Fruit fly (Drosophila melanogaster): Measurements from ENCODE around the gene Cyp305a1.

Cyp305a1 gene

DNA sequence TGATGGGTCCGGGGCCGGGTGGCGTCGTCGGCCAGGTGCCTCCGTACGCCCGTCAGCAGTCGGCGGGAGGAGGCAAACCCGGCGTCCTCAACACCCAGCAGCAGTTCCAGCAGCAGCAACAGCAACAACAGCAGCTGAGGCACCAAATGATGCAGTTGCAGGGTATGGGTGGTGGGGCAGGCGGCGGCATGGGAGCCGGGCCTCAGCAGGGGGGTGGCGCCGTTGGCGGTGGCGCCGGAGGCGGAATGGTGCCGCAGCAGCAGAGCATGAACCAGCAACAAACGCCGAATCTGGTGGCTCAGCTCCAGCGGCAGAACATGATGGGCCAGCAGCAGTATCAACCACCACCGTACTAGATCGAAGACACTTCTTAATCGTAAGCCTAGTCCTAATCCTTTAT is 31.4 kb upstream of the Cyp305a1 start:
- TF ChIP-seq crol (GFP tag; IDR thresholded peaks at IDR 0.05): peak; percentile 50
- TF ChIP-seq GATAe (GFP tag; conservative IDR thresholded peaks at IDR 0.05): no peak
- TF ChIP-seq slou (GFP tag; optimal IDR thresholded peaks at IDR 0.05): no peak
- TF ChIP-seq Hr39 (optimal IDR thresholded peaks at IDR 0.05): no peak
- no peak for TF ChIP-seq CG14050 (GFP tag; IDR thresholded peaks at IDR 0.05)
- no peak for TF ChIP-seq CG12219 (GFP tag; optimal IDR thresholded peaks at IDR 0.05)
- no peak for TF ChIP-seq CG8359 (GFP tag; optimal IDR thresholded peaks at IDR 0.05; ENCODE audit: borderline replicate concordance)
- no peak for TF ChIP-seq CG12942 (GFP tag; optimal IDR thresholded peaks at IDR 0.05)
- TF ChIP-seq CG7963 (GFP tag; IDR thresholded peaks at IDR 0.05; ENCODE audit: partially characterized antibody): 0 out of 3 replicates have a peak, but pooled peaks have one; percentile 17
- 0 out of 3 replicates have a peak, but pooled peaks have one; percentile 32 for TF ChIP-seq ken (GFP tag; IDR thresholded peaks at IDR 0.05)

DNA sequence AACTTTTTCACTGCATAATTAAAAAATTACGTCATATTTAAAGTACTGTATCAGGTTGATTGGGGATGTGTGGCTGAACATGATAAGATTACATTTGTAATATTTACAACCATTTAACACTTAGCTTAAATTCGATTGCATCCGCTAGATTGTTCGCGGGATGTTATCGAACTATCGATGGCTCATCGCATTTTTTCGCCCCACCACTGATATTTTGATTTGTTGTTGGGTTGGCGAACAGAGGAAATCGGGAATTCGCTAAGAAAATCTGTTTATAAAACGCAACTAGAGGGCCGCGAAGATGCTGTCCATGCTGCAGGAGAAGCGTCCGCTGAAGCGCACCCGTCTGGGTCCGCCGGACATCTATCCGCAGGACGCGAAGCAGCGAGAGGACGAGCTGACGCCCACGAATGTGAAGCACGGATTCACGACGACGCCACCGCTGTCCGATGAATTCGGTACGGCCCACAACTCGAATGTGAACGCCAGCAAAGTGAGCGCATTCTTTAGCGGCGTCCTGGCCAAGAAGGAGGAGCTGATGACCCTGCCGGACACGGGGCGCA is 23.3 kb upstream of the Cyp305a1 start, which contains the start of gene kto:
Gene kto (plus strand): TSS at position 240 of the 563 bp plus-strand sequence.
- TF ChIP-seq Dll (GFP tag; IDR thresholded peaks at IDR 0.05; ENCODE audit: partially characterized antibody): peak; percentile 91
- TF ChIP-seq Atf3 (GFP tag; optimal IDR thresholded peaks at IDR 0.05): no peak
- no peak for TF ChIP-seq btn (GFP tag; optimal IDR thresholded peaks at IDR 0.05)
- no peak for TF ChIP-seq tup (GFP tag; optimal IDR thresholded peaks at IDR 0.05)
- peak in 1 of 2 experiments; percentile 1 for TF ChIP-seq crp (GFP tag; optimal IDR thresholded peaks at IDR 0.05)
- TF ChIP-seq CG6175 (GFP tag; IDR thresholded peaks at IDR 0.05): no peak
- no peak for TF ChIP-seq CG14050 (GFP tag; IDR thresholded peaks at IDR 0.05)
- TF ChIP-seq CG17802 (tag; optimal IDR thresholded peaks at IDR 0.05): no peak
- no peak for TF ChIP-seq slou (GFP tag; optimal IDR thresholded peaks at IDR 0.05)
- no peak for TF ChIP-seq Atf-2 (GFP tag; optimal IDR thresholded peaks at IDR 0.05)
- TF ChIP-seq CG8359 (GFP tag; optimal IDR thresholded peaks at IDR 0.05; ENCODE audit: borderline replicate concordance): no peak
- no peak for TF ChIP-seq CG2199 (GFP tag; IDR thresholded peaks at IDR 0.05)
- TF ChIP-seq Usf (GFP tag; optimal IDR thresholded peaks at IDR 0.05): no peak
- TF ChIP-seq bbx (GFP tag; IDR thresholded peaks at IDR 0.05; ENCODE audit: partially characterized antibody): peak; percentile 92
- TF ChIP-seq CG12942 (GFP tag; optimal IDR thresholded peaks at IDR 0.05): no peak
- no peak for TF ChIP-seq ftz-f1 (GFP tag; optimal IDR thresholded peaks at IDR 0.05)
- no peak for TF ChIP-seq CG10565 (GFP tag; optimal IDR thresholded peaks at IDR 0.05)
- no peak for TF ChIP-seq CG17568 (GFP tag; optimal IDR thresholded peaks at IDR 0.05)
- TF ChIP-seq Dp (GFP tag; optimal IDR thresholded peaks at IDR 0.05): peak; percentile 96
- no peak for TF ChIP-seq B-H1 (GFP tag; IDR thresholded peaks at IDR 0.05)
- peak; percentile 68 for TF ChIP-seq Aef1 (GFP tag; IDR thresholded peaks at IDR 0.05)
- no peak for TF ChIP-seq pfk (GFP tag; optimal IDR thresholded peaks at IDR 0.05)
- TF ChIP-seq CG4707 (GFP tag; optimal IDR thresholded peaks at IDR 0.05): no peak
- no peak for TF ChIP-seq insv (GFP tag; optimal IDR thresholded peaks at IDR 0.05)
- no peak for TF ChIP-seq CG34422 (GFP tag; IDR thresholded peaks at IDR 0.05)
- no peak for TF ChIP-seq CG12769 (tag; optimal IDR thresholded peaks at IDR 0.05)
- peak; percentile 67 for TF ChIP-seq Neu2 (GFP tag; optimal IDR thresholded peaks at IDR 0.05; ENCODE audit: borderline replicate concordance)
- no peak for TF ChIP-seq az2 (GFP tag; optimal IDR thresholded peaks at IDR 0.05)
- TF ChIP-seq CG15479 (GFP tag; optimal IDR thresholded peaks at IDR 0.05): no peak
- peak; percentile 83 for TF ChIP-seq nerfin-2 (GFP tag; IDR thresholded peaks at IDR 0.05; ENCODE audit: partially characterized antibody)
- no peak for TF ChIP-seq CG17361 (GFP tag; IDR thresholded peaks at IDR 0.05)
- TF ChIP-seq lilli (GFP tag; optimal IDR thresholded peaks at IDR 0.05): no peak
- TF ChIP-seq gfzf (GFP tag; optimal IDR thresholded peaks at IDR 0.05): no peak
- TF ChIP-seq Blimp-1 (GFP tag; optimal IDR thresholded peaks at IDR 0.05): no peak
- no peak for TF ChIP-seq chn (GFP tag; optimal IDR thresholded peaks at IDR 0.05)
- peak; percentile 86 for TF ChIP-seq ato (GFP tag; IDR thresholded peaks at IDR 0.05; ENCODE audit: partially characterized antibody)
- no peak for TF ChIP-seq CG32532 (GFP tag; IDR thresholded peaks at IDR 0.05)
- peak; percentile 83 for TF ChIP-seq sna (GFP tag; IDR thresholded peaks at IDR 0.05; ENCODE audit: partially characterized antibody)
- TF ChIP-seq CG12744 (GFP tag; optimal IDR thresholded peaks at IDR 0.05): no peak
- TF ChIP-seq CG43689 (GFP tag; IDR thresholded peaks at IDR 0.05): no peak
- peak; percentile 75 for TF ChIP-seq CG7963 (GFP tag; IDR thresholded peaks at IDR 0.05; ENCODE audit: partially characterized antibody)
- peak; percentile 70 for TF ChIP-seq CG2129 (GFP tag; IDR thresholded peaks at IDR 0.05; ENCODE audit: partially characterized antibody)
